Fruit fly (Drosophila melanogaster): ENCODE data around the gene CG4613.

The CG4613 gene

DNA sequence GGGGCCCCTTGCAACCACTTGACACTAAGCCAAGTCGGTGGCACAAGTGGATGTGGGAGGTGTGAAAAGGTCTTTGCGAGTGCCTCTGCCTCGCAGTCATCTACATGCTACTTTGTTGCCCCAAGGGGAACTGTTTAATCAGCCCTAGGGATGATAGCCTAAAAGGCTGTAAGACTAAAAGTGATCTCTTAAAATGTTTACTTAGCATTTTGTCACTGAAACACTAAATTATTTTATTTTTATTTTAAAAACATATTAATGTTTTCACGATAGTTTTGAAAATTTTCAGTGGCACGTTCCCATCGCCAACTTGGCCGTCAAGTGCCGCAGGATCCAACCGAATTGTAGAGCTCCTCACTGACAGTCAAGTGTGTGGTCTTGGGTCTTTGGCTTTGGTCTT lies 24.0 kb downstream of the CG4613 start:
- peak; percentile 30 for TF ChIP-seq Eip78C (GFP tag)
- peak; percentile 1 for TF ChIP-seq esn (GFP tag; optimal IDR thresholded peaks at IDR 0.05)
- TF ChIP-seq eg (GFP tag; IDR thresholded peaks at IDR 0.05), result no peak
- TF ChIP-seq CG10631 (GFP tag; optimal IDR thresholded peaks at IDR 0.05), result peak; percentile 47
- TF ChIP-seq CG16779 (tag; optimal IDR thresholded peaks at IDR 0.05), result no peak
- peak; percentile 57 for TF ChIP-seq svp (GFP tag)
- TF ChIP-seq OdsH (GFP tag; optimal IDR thresholded peaks at IDR 0.05), result peak; percentile 0
- peak; percentile 2 for TF ChIP-seq CG3032 (tag; optimal IDR thresholded peaks at IDR 0.05)
- no peak for TF ChIP-seq Sox102F (GFP tag; optimal IDR thresholded peaks at IDR 0.05)
- peak; percentile 5 for TF ChIP-seq pdm3 (GFP tag; optimal IDR thresholded peaks at IDR 0.05)
- TF ChIP-seq achi (GFP tag; optimal IDR thresholded peaks at IDR 0.05), result peak; percentile 19
- TF ChIP-seq CG3919 (GFP tag; optimal IDR thresholded peaks at IDR 0.05), result peak; percentile 3
- TF ChIP-seq Hr38 (GFP tag; optimal IDR thresholded peaks at IDR 0.05), result no peak
- TF ChIP-seq dsx (GFP tag; optimal IDR thresholded peaks at IDR 0.05; ENCODE audit: poor library complexity, severe bottlenecking), result peak; percentile 91
- TF ChIP-seq CG8632 (GFP tag; optimal IDR thresholded peaks at IDR 0.05), result no peak
- TF ChIP-seq Smox (GFP tag; optimal IDR thresholded peaks at IDR 0.05), result peak; percentile 6

- peak; percentile 88 for TF ChIP-seq svp (GFP tag)
- TF ChIP-seq Gug (GFP tag; IDR thresholded peaks at IDR 0.05), result no peak
- TF ChIP-seq Hr4 (GFP tag; optimal IDR thresholded peaks at IDR 0.05), result peak; percentile 58
- TF ChIP-seq Smox (GFP tag; optimal IDR thresholded peaks at IDR 0.05), result peak; percentile 71
- peak; percentile 82 for TF ChIP-seq CG3919 (GFP tag; optimal IDR thresholded peaks at IDR 0.05)
- peak; percentile 77 for TF ChIP-seq CG10669 (GFP tag; optimal IDR thresholded peaks at IDR 0.05)
- no peak for TF ChIP-seq fkh (GFP tag; optimal IDR thresholded peaks at IDR 0.05)
- peak; percentile 52 for TF ChIP-seq vri (GFP tag; optimal IDR thresholded peaks at IDR 0.05)
- peak; percentile 73 for TF ChIP-seq CG1621 (tag; optimal IDR thresholded peaks at IDR 0.05)
- TF ChIP-seq esn (GFP tag; optimal IDR thresholded peaks at IDR 0.05), result peak; percentile 81
- peak; percentile 65 for TF ChIP-seq pdm3 (GFP tag; optimal IDR thresholded peaks at IDR 0.05)
- peak; percentile 41 to 52 for TF ChIP-seq salr (GFP tag; optimal IDR thresholded peaks at IDR 0.05)
- TF ChIP-seq acj6 (GFP tag; optimal IDR thresholded peaks at IDR 0.05), result peak; percentile 79
- TF ChIP-seq Sox14 (GFP tag; optimal IDR thresholded peaks at IDR 0.05), result peak; percentile 46
- peak; percentile 34 for TF ChIP-seq Blimp-1 (GFP tag; optimal IDR thresholded peaks at IDR 0.05)
- no peak for TF ChIP-seq CG6276 (GFP tag; optimal IDR thresholded peaks at IDR 0.05)
- TF ChIP-seq CG6163 (GFP tag; IDR thresholded peaks at IDR 0.05), result peak; percentile 88
- no peak for TF ChIP-seq Eip93F (GFP tag; optimal IDR thresholded peaks at IDR 0.05)
- TF ChIP-seq CG6792 (GFP tag; optimal IDR thresholded peaks at IDR 0.05), result peak; percentile 75
- TF ChIP-seq CG16779 (tag; optimal IDR thresholded peaks at IDR 0.05), result peak; percentile 3
- TF ChIP-seq CG6808 (GFP tag; optimal IDR thresholded peaks at IDR 0.05), result peak; percentile 57
- TF ChIP-seq ss (GFP tag; optimal IDR thresholded peaks at IDR 0.05), result peak; percentile 78 to 80
- TF ChIP-seq achi (GFP tag; optimal IDR thresholded peaks at IDR 0.05), result peak; percentile 68
- TF ChIP-seq CG3032 (tag; optimal IDR thresholded peaks at IDR 0.05), result peak; percentile 60
- peak; percentile 67 for TF ChIP-seq Hr39 (GFP tag; optimal IDR thresholded peaks at IDR 0.05)
- peak; percentile 62 for TF ChIP-seq fd59A (GFP tag; optimal IDR thresholded peaks at IDR 0.05)
- TF ChIP-seq Sox102F (GFP tag; optimal IDR thresholded peaks at IDR 0.05), result peak; percentile 65
- peak; percentile 77 for TF ChIP-seq CG11762 (GFP tag; optimal IDR thresholded peaks at IDR 0.05; ENCODE audit: insufficient read depth)
- TF ChIP-seq Lpt (GFP tag; optimal IDR thresholded peaks at IDR 0.05), result peak; percentile 40
- TF ChIP-seq Hr38 (GFP tag; optimal IDR thresholded peaks at IDR 0.05), result no peak
- peak; percentile 54 for TF ChIP-seq spab (GFP tag; optimal IDR thresholded peaks at IDR 0.05)
- peak; percentile 75 for TF ChIP-seq topi (GFP tag; optimal IDR thresholded peaks at IDR 0.05)
- peak; percentile 70 for TF ChIP-seq lz (GFP tag; optimal IDR thresholded peaks at IDR 0.05)
- 0 out of 2 replicates have a peak, but pooled peaks have one; percentile 15 for TF ChIP-seq CG11294 (GFP tag; IDR thresholded peaks at IDR 0.05)
- TF ChIP-seq Eip75B (GFP tag; optimal IDR thresholded peaks at IDR 0.05), result peak; percentile 75
- peak; percentile 64 for TF ChIP-seq CG8319 (GFP tag; optimal IDR thresholded peaks at IDR 0.05)
- peak; percentile 63 for TF ChIP-seq CG34406 (GFP tag; optimal IDR thresholded peaks at IDR 0.05)
- peak; percentile 73 for TF ChIP-seq CG8632 (GFP tag; optimal IDR thresholded peaks at IDR 0.05)
- peak; percentile 77 for TF ChIP-seq Met (GFP tag; optimal IDR thresholded peaks at IDR 0.05)
- TF ChIP-seq CG31627 (GFP tag; optimal IDR thresholded peaks at IDR 0.05), result peak; percentile 64
- TF ChIP-seq Eip78C (GFP tag), result peak; percentile 95
- TF ChIP-seq cyc (GFP tag; optimal IDR thresholded peaks at IDR 0.05), result peak; percentile 72
These were observed 34.7 kb downstream of the CG4613 start for dm6 chr3L:14486611-14487350.

Data from whole organism, prepupa.